Fruit fly (Drosophila melanogaster): ENCODE measurements around the gene RpS6.

DNA sequence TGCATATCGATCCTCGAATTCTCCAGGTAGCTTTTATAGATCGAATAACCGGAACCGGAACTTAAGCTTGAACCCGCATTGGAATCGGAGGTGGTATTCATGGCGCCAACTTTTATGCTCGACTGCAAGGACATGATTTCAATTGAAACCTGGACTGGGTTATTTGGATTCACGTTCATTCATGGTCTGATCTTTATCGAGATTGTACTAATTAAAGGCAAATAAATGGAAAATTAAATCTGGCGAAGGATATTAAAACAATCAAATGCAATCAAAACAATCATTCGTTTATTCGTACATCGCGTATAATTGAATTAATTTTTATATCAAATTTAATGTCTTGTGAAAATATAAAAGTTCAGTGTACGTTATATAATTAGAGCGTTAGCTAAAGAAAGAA lies 17.2 kb downstream of the RpS6 start, which contains the start of gene Ir7f:
- TF ChIP-seq NK7.1 (GFP tag; optimal IDR thresholded peaks at IDR 0.05) (no peak), dmrt11E (tag; optimal IDR thresholded peaks at IDR 0.05) (no peak), CG13424 (tag; optimal IDR thresholded peaks at IDR 0.05) (no peak), Bdp1 (GFP tag; optimal IDR thresholded peaks at IDR 0.05) (no peak), CG31224 (GFP tag; IDR thresholded peaks at IDR 0.05) (no peak), ERR (GFP tag; optimal IDR thresholded peaks at IDR 0.05) (no peak), CG15696 (tag; optimal IDR thresholded peaks at IDR 0.05) (no peak), pan (optimal IDR thresholded peaks at IDR 0.05) (no peak), pan (GFP tag; optimal IDR thresholded peaks at IDR 0.05 in 1 of 2, IDR thresholded peaks at IDR 0.05 in 1 of 2) (no peak), Opbp (GFP tag; IDR thresholded peaks at IDR 0.05; ENCODE audit: partially characterized antibody) (no peak), ftz-f1 (GFP tag; optimal IDR thresholded peaks at IDR 0.05) (no peak), scrt (GFP tag; optimal IDR thresholded peaks at IDR 0.05) (no peak), fru (optimal IDR thresholded peaks at IDR 0.05) (no peak), CG6689 (GFP tag; IDR thresholded peaks at IDR 0.05) (no peak), Dip3 (GFP tag; optimal IDR thresholded peaks at IDR 0.05) (no peak)

All from whole organism, embryonic.